Fruit fly (Drosophila melanogaster) Kc167 (cell line): Measurements from ENCODE around the gene rump.

Source experiments
- h ChIP-seq: fragments of >200 bp; optimal IDR thresholded peaks from 3 replicates; lab custom pipeline; 2018; ENCODE audit warnings: missing external identifiers
- psq ChIP-seq: fragments of >200 bp; optimal IDR thresholded peaks from 2 replicates; lab custom pipeline; 2017; ENCODE audit warnings: missing external identifiers
- ttk ChIP-seq: sonication (Bioruptor generic); optimal IDR thresholded peaks from 2 replicates; lab custom pipeline; 2017; ENCODE audit warnings: missing external identifiers

DNA sequence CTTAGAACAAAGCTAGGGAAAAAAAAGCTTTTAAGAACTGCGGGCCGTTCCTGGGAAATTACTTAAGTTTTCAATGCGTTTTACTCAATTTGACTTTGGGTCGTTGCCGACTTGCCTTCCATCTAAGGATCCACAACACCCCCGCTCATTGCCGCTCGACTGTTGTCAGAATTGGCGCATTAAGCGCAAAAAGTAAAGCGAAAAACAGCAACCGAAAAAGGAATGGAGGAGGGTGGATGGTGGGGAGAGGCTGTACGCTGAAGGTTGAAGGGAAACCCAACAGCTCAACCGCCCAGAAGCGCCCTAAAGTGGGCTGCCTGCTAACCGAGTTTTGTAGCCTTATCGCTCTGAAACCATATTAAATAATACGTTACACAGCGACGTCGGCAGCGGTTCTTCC is 22.6 kb downstream of the rump start:
- TF ChIP-seq ttk (lab: Kevin White, UChicago) = no peak
- no peak for TF ChIP-seq psq
- no peak for TF ChIP-seq h
